Fruit fly (Drosophila melanogaster) Kc167 (cell line): ENCODE results near the gene Tsp97E.

Experiments
- Myc ChIP-seq: fragments of >200 bp; optimal IDR thresholded peaks from 2 replicates; lab custom pipeline; 2017; ENCODE audit warnings: missing external identifiers
- Sin3A ChIP-seq: fragments of >200 bp; optimal IDR thresholded peaks from 2 replicates; lab custom pipeline; 2018; ENCODE audit warnings: missing external identifiers
- h ChIP-seq: fragments of >200 bp; optimal IDR thresholded peaks from 3 replicates; lab custom pipeline; 2018; ENCODE audit warnings: missing external identifiers
- insv ChIP-seq: fragments of >200 bp; optimal IDR thresholded peaks from 3 replicates; lab custom pipeline; 2018; ENCODE audit warnings: missing external identifiers
- psq ChIP-seq: fragments of >200 bp; optimal IDR thresholded peaks from 2 replicates; lab custom pipeline; 2017; ENCODE audit warnings: missing external identifiers
- ttk ChIP-seq: sonication (Bioruptor generic); optimal IDR thresholded peaks from 2 replicates; lab custom pipeline; 2017; ENCODE audit warnings: missing external identifiers

The Tsp97E gene

DNA sequence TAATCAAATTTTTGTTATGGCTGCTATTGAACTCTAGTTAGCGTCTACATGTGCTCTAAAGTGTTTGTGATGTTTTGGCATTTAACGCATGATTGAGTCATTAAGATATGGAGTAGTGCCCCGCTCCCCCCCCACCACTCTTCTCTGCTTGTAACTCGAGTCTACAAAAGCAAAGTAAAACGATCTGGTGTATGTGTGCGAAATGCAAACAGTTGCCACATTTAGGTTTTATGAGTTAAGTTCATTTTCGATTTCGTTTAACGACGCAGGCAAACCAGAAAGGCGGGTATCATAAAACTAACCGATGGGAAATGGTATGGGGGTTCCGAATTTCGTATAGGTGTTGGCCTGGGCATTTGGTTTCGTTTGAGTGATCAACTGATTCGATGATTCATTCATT is 30.1 kb downstream of the Tsp97E start:
- TF ChIP-seq ttk (lab: Kevin White, UChicago) (no peak), Myc (lab: Kevin White, UChicago) (no peak), insv (lab: Kevin White, UChicago) (no peak), Sin3A (no peak), psq (lab: Kevin White, UChicago) (no peak), h (lab: Kevin White, UChicago) (no peak)

dm6 chr3R:26933885-26934284 is 30.7 kb downstream of the Tsp97E start:
- TF ChIP-seq Myc (lab: Kevin White, UChicago) (no peak), h (lab: Kevin White, UChicago) (no peak), insv (lab: Kevin White, UChicago) (no peak), ttk (lab: Kevin White, UChicago) (no peak), psq (lab: Kevin White, UChicago) (no peak), Sin3A (no peak)

dm6 chr3R:26928424-26928823 is 36.2 kb downstream of the Tsp97E start:
- TF ChIP-seq h (lab: Kevin White, UChicago) (no peak), Myc (lab: Kevin White, UChicago) (no peak), ttk (lab: Kevin White, UChicago) (no peak), Sin3A (no peak), insv (lab: Kevin White, UChicago) (no peak), psq (lab: Kevin White, UChicago) (no peak)

DNA sequence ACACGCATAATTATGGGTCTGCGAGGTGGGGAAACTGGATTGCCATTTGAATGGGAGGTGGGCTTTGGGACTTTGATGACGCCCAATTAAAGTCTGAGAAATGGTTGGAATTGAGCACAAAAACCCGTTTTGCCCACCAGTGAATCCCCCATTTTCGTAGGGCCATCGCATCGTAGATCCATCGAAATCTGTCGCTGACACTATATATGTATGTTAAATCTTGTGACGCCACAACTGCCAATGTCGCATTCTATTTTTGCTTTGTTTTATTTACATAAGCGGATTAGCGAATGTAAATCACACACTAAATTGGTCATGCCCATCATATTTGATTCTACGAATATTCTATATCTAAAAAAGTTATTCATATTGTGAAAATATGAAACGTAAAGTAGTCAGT is 38.1 kb downstream of the Tsp97E start:
- no peak for TF ChIP-seq ttk (lab: Kevin White, UChicago)
- no peak for TF ChIP-seq h (lab: Kevin White, UChicago)
- TF ChIP-seq Myc (lab: Kevin White, UChicago) = no peak
- no peak for TF ChIP-seq Sin3A
- no peak for TF ChIP-seq psq (lab: Kevin White, UChicago)
- no peak for TF ChIP-seq insv (lab: Kevin White, UChicago)

DNA sequence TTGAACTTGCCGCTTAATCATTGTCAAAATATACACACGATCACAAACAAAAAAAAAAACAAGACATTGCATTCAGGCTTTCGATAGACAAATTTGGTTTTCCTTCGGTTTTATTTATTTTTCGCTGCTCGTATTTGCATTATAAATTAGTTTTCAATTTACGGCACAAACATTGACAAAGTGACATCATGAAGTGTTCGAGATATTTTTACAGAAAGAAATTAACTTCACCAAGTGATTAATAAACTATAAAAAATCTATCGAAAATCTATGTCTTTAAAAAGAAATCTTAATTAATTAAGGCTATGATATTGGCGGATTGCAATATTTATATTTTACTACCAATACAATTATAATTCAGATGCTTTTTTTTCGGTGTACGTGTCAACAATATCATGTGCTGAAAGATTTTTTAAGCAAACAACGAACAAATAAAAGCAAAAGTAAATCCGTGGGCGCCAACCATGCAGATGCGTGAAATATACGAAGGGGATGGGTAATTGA is 40.7 kb downstream of the Tsp97E start:
- no peak for TF ChIP-seq h (lab: Kevin White, UChicago)
- no peak for TF ChIP-seq psq (lab: Kevin White, UChicago)
- TF ChIP-seq ttk (lab: Kevin White, UChicago) = no peak
- TF ChIP-seq insv (lab: Kevin White, UChicago) = no peak
- no peak for TF ChIP-seq Myc (lab: Kevin White, UChicago)
- TF ChIP-seq Sin3A = no peak

DNA sequence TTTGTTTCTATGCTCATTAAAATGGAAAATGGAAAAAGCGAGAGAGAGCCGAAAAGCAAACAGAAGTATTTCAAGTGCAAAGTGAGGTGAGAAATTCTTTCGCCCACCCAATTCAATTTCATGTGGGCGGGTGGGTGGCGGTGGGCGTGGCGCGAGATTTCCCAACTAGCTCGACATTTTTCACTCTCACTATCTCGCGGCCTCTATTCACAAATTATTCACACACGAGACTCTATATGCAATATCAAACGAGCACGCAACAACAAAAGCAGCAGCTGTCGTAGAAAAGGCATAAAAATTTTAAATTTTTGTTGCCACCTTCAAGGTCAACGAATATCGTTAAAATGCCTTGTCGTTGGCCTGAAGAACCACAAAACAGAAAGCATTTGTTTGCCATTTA is 45.8 kb downstream of the Tsp97E start:
- TF ChIP-seq Sin3A (no peak), ttk (lab: Kevin White, UChicago) (no peak), psq (lab: Kevin White, UChicago) (no peak), Myc (lab: Kevin White, UChicago) (no peak), h (lab: Kevin White, UChicago) (no peak), insv (lab: Kevin White, UChicago) (no peak)

- TF ChIP-seq h (lab: Kevin White, UChicago) = no peak
- TF ChIP-seq psq (lab: Kevin White, UChicago) = no peak
- no peak for TF ChIP-seq ttk (lab: Kevin White, UChicago)
- no peak for TF ChIP-seq Sin3A
- no peak for TF ChIP-seq Myc (lab: Kevin White, UChicago)
Measured at dm6 chr3R:26915463-26915925, 49.1 kb downstream of the Tsp97E start, which contains the start of gene CG46339. Gene CG46339, plus strand, starts transcription at chr3R:26915761.

DNA sequence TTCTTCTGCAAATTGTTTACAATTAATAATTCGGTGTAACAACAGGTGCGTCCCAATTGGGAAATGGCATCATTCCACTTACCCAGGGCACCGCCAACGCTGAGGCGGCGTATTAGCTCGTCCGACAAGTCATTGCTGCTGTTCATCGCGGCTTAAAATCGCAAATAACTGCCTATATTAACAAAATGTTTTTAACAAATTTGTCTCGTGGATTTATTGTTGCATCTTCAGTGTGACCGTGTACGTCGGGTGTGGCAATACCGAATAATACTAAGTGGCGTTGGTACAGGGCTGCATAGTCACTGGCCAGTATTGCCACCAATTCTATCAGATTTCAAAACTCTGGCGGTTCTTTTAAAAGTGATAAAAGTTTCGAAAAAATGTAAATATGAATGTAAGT is 52.0 kb downstream of the Tsp97E start, which contains the start of gene Ets97D:
Ets97D (minus strand) TSS at position 272 of the 400 bp plus-strand sequence.
- TF ChIP-seq h (lab: Kevin White, UChicago) (no peak), insv (lab: Kevin White, UChicago) (no peak), Sin3A (no peak), ttk (lab: Kevin White, UChicago) (no peak), Myc (lab: Kevin White, UChicago) (no peak), psq (lab: Kevin White, UChicago) (no peak)
